Fruit fly (Drosophila melanogaster) whole organism, adult: ENCODE data around the gene CG3638.

Experiments used
- CG11617 ChIP-seq: fragments of 200-800 bp; sonication (Bioruptor generic); optimal IDR thresholded peaks from 2 replicates; lab custom pipeline; 2017; ENCODE audit warnings: mild to moderate bottlenecking, missing biosample characterization, missing genetic modification reagents, missing genetic modification characterization
- CG12768 ChIP-seq: fragments of 200-800 bp; sonication (Bioruptor generic); optimal IDR thresholded peaks from 2 replicates; lab custom pipeline; 2017; ENCODE audit warnings: missing biosample characterization, missing genetic modification characterization, mild to moderate bottlenecking, moderate library complexity, missing genetic modification reagents
- CG14711 ChIP-seq: fragments of 200-800 bp; sonication (Bioruptor generic); optimal IDR thresholded peaks from 2 replicates; lab custom pipeline; 2018; ENCODE audit warnings: missing biosample characterization, mild to moderate bottlenecking, missing genetic modification characterization, moderate library complexity
- CG1620 ChIP-seq: fragments of 200-800 bp; sonication (Bioruptor generic); optimal IDR thresholded peaks from 2 replicates; lab custom pipeline; 2016; ENCODE audit warnings: missing biosample characterization, missing genetic modification characterization
- CG33017 ChIP-seq: fragments of 200-800 bp; sonication (Bioruptor generic); optimal IDR thresholded peaks from 2 replicates; lab custom pipeline; 2018; ENCODE audit warnings: missing biosample characterization, mild to moderate bottlenecking, missing genetic modification characterization, moderate library complexity
- CG5204 ChIP-seq: fragments of 200-800 bp; sonication (Bioruptor generic); optimal IDR thresholded peaks from 2 replicates; lab custom pipeline; 2016; ENCODE audit warnings: missing biosample characterization, missing genetic modification characterization
- CG7045 ChIP-seq: fragments of 200-800 bp; sonication (Bioruptor generic); optimal IDR thresholded peaks from 2 replicates; lab custom pipeline; 2017; ENCODE audit warnings: missing biosample characterization, mild to moderate bottlenecking, missing genetic modification characterization
- CG7101 ChIP-seq: fragments of 200-800 bp; sonication (Bioruptor generic); optimal IDR thresholded peaks from 2 replicates; lab custom pipeline; 2018; ENCODE audit warnings: missing biosample characterization, mild to moderate bottlenecking, missing genetic modification characterization, moderate library complexity
- Clk ChIP-seq: fragments of 200-800 bp; sonication (Bioruptor generic); optimal IDR thresholded peaks from 2 replicates; lab custom pipeline; 2017; ENCODE audit warnings: missing biosample characterization, missing genetic modification characterization
- Crg-1 ChIP-seq: fragments of 200-800 bp; sonication (Bioruptor generic); optimal IDR thresholded peaks from 2 replicates; lab custom pipeline; 2016; ENCODE audit warnings: missing biosample characterization, missing genetic modification characterization
- Hr96 ChIP-seq: fragments of 200-800 bp; sonication (Bioruptor generic); optimal IDR thresholded peaks from 2 replicates; lab custom pipeline; 2016; ENCODE audit warnings: missing biosample characterization, missing genetic modification characterization
- Mnt ChIP-seq: fragments of 200-800 bp; sonication (Bioruptor generic); optimal IDR thresholded peaks from 2 replicates; lab custom pipeline; 2016; ENCODE audit warnings: missing biosample characterization, mild to moderate bottlenecking, missing genetic modification characterization
- bab1 ChIP-seq: fragments of 200-800 bp; sonication (Bioruptor generic); optimal IDR thresholded peaks from 3 replicates; lab custom pipeline; 2019; ENCODE audit warnings: missing biosample characterization, mild to moderate bottlenecking, missing genetic modification characterization, moderate library complexity
- cic ChIP-seq: fragments of 200-800 bp; sonication (Bioruptor generic); optimal IDR thresholded peaks from 2 replicates; lab custom pipeline; 2017; ENCODE audit warnings: missing biosample characterization, mild to moderate bottlenecking, missing genetic modification characterization, moderate library complexity
- cnc ChIP-seq, 2 experiments: fragments of >200 bp; optimal IDR thresholded peaks; 2 replicates each; lab custom pipeline; 2017
- kay ChIP-seq: fragments of 200-800 bp; sonication (Bioruptor generic); peaks from one replicate; lab custom pipeline; 2016; ENCODE audit warnings: missing biosample characterization, missing genetic modification characterization, borderline replicate concordance
- ovo ChIP-seq: fragments of 200-800 bp; sonication (Bioruptor generic); optimal IDR thresholded peaks from 2 replicates; lab custom pipeline; 2016; ENCODE audit warnings: missing biosample characterization, missing genetic modification characterization
- pad ChIP-seq: fragments of 200-800 bp; sonication (Bioruptor generic); optimal IDR thresholded peaks from 3 replicates; lab custom pipeline; 2017; ENCODE audit warnings: missing biosample characterization, missing genetic modification characterization, mild to moderate bottlenecking, moderate library complexity, missing genetic modification reagents
- tj ChIP-seq: fragments of 200-800 bp; sonication (Bioruptor generic); optimal IDR thresholded peaks from 3 replicates; lab custom pipeline; 2017; ENCODE audit warnings: missing biosample characterization, mild to moderate bottlenecking, missing genetic modification characterization, moderate library complexity
- toe ChIP-seq: fragments of 200-800 bp; sonication (Bioruptor generic); optimal IDR thresholded peaks from 2 replicates; lab custom pipeline; 2016; ENCODE audit warnings: missing biosample characterization, missing genetic modification characterization

CG3638 gene

DNA sequence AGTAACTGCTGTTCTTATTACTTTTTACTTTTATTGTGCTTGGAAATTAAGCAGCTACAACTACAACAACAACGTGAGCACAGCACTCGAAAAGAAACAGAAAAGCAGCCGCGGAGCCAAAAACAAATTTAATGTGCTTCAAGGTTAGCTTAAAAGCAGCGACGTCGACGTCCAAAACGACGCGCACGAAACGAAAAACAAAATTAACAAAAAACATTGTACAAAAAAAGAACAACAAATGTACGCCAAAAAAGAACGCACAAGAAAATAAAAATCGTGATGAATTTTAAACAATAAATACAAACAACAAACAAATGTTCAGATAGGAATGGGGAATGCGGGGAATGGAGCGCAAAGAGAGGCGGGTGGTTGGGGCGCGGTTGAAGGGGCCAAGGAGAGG lies 34.6 kb upstream of the CG3638 start:
- TF ChIP-seq tj (GFP tag; lab: Kevin White, UChicago) (peak; percentile 35), pad (GFP tag; lab: Kevin White, UChicago) (no peak), CG14711 (no peak), Clk (GFP tag; lab: Kevin White, UChicago) (no peak)

DNA sequence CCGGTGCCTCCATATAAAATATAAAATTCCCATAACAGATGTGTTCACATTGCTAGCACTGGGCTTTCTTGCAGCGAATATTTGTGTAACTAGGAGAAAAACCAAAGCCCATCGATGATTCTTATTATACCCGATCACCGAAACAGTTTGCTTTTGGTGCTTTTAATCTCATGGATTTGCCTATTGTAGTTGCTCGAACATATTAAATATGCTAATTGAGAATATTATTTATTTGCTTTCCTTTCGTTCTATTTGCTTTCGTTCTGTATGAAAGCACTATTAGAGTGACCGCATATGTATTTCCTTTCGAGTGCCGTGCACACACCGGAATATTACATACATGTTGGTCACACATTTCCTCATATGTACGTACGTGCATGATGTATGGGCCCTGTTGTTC lies 34.2 kb upstream of the CG3638 start:
- TF ChIP-seq Clk (GFP tag; lab: Kevin White, UChicago) (no peak), CG11617 (GFP tag; lab: Kevin White, UChicago) (no peak), cnc (optimal IDR thresholded peaks at IDR 0.05; lab: Kevin White, UChicago) (no peak), Hr96 (GFP tag; lab: Kevin White, UChicago) (no peak), CG33017 (tag; lab: Kevin White, UChicago) (no peak), tj (GFP tag; lab: Kevin White, UChicago) (no peak), CG7045 (no peak), cic (GFP tag; lab: Kevin White, UChicago) (no peak), bab1 (peak; percentile 63), Mnt (GFP tag; lab: Kevin White, UChicago) (no peak), pad (GFP tag; lab: Kevin White, UChicago) (peak; percentile 31), CG1620 (GFP tag; lab: Kevin White, UChicago) (no peak), CG12768 (GFP tag; lab: Kevin White, UChicago) (no peak), CG7101 (tag; lab: Kevin White, UChicago) (peak; percentile 1), ovo (no peak), kay (GFP tag; lab: Kevin White, UChicago) (no peak), toe (GFP tag; lab: Kevin White, UChicago) (no peak), Crg-1 (GFP tag; lab: Kevin White, UChicago) (no peak), CG14711 (peak; percentile 27), CG5204 (no peak)

DNA sequence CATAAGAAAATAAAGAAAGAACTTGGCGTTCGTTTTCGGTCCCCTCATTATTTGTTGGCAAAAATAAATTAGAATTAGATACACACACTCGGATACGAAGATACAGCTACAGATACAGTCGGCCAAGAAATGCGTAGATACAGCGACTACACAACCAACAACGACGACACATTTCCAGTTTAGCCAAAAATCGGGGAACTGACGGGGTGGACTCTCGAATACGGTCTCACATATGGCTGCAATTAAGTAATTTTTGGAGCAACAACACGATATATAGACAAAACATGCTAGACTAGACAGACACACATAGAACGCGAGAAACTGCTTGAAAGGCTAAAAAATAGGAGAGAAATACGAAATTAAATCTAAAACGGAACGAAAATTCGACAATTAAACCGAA lies 33.7 kb upstream of the CG3638 start:
- TF ChIP-seq cnc (optimal IDR thresholded peaks at IDR 0.05; lab: Kevin White, UChicago) = no peak
- TF ChIP-seq cic (GFP tag; lab: Kevin White, UChicago) = no peak
- TF ChIP-seq tj (GFP tag; lab: Kevin White, UChicago) = peak; percentile 16
- no peak for TF ChIP-seq kay (GFP tag; lab: Kevin White, UChicago)
- TF ChIP-seq toe (GFP tag; lab: Kevin White, UChicago) = no peak
- TF ChIP-seq CG11617 (GFP tag; lab: Kevin White, UChicago) = no peak
- no peak for TF ChIP-seq CG14711

DNA sequence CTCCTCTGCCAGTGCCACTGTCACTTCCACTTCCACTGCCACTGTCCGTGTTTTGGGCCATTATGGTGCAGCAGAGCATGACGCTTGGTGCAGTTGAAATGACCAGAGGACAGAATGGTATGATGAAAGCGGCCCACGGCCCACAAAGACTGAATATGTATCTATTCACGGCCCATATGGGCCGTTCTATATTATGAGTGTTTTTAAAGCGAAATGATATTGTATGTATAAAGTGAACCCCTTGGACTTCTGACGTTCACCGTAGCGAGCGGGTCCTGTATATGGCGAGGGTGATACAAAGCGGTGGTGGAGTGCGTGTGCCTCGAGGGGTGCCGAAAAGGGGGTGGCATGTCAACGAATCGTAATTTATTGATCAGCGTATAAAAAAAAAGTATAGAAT lies 33.2 kb upstream of the CG3638 start:
- TF ChIP-seq Hr96 (GFP tag; lab: Kevin White, UChicago) (no peak), pad (GFP tag; lab: Kevin White, UChicago) (no peak), CG33017 (tag; lab: Kevin White, UChicago) (no peak), CG5204 (no peak), CG7045 (no peak)

DNA sequence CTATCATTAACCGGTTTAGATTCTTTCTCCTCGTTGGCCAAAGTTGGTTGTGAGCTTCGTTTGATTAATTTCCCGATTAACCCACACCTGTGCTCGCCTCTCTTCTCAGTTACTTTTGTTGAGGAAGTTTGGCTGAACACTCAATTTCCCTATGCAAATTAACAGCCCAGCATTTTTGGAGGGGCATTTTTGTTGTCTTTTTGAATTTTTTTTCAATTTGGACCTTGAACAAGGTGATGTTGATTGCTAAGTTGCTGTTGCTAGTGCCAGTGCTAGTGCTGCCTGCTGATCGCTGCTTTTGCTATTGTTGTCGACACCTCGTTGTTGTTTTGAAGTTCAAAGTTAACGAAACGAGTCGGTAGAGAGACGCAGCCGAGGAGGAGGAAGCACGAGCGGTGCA lies 31.1 kb upstream of the CG3638 start:
- TF ChIP-seq ovo (no peak), tj (GFP tag; lab: Kevin White, UChicago) (peak; percentile 64), pad (GFP tag; lab: Kevin White, UChicago) (peak; percentile 63)

DNA sequence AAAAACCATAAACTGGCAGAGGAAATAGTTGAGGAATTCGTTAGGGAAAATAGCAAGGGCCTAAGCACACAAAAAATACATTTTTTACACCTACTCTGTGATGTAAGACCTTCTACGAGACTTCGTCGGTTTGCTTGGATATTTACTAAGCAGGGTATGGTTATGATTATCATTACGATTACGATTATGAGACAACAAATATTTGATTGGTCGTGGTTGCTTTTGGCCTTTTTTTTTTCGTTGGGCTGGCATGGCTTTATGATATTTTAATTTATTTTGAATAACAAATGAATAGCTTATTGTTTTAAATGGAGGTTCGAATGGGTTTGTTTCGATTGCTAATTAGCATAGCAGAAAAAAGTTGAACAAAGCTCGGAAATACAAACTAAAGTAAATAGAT lies 28.1 kb upstream of the CG3638 start:
- TF ChIP-seq cnc (optimal IDR thresholded peaks at IDR 0.05; lab: Kevin White, UChicago) = no peak
- TF ChIP-seq bab1 = no peak
- TF ChIP-seq CG12768 (GFP tag; lab: Kevin White, UChicago) = no peak
- TF ChIP-seq toe (GFP tag; lab: Kevin White, UChicago) = no peak
- no peak for TF ChIP-seq cic (GFP tag; lab: Kevin White, UChicago)
- TF ChIP-seq CG7045 = no peak

DNA sequence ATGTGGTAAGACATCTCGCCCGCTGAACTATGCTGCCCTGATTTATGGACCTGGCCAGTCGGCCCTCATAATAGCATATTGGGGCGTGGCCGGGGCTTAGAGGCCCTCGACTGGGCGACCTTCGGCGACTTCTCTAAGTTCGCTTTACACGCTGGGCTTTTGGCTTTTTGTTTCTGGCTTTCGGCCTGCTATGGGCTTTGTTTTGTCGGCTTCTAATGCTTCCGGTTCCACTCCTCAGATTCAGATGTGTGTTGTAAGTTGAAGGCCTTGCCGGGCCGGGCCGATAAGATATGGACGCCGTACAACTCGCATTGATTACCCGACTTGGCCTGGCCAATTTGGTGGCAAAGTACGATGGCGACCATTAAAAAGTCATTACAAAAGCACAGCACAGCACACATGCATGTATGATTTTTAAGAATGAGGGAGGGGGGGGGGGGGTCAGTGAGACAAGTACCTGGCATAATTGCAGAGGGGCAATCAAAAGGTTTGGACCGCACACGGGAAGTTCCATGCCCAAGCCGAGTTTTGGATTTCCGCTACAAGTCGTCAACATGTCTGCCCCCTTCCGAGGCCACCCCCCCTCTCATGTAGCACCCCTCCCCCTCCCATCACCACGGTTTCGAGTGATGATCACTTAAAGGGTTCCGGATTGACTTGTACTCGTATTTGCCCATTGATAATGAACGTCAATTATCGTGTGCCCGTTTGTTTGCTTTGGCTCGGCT lies 26.2 kb upstream of the CG3638 start:
- TF ChIP-seq CG14711 = no peak
- TF ChIP-seq kay (GFP tag; lab: Kevin White, UChicago) = no peak
- no peak for TF ChIP-seq CG7045

DNA sequence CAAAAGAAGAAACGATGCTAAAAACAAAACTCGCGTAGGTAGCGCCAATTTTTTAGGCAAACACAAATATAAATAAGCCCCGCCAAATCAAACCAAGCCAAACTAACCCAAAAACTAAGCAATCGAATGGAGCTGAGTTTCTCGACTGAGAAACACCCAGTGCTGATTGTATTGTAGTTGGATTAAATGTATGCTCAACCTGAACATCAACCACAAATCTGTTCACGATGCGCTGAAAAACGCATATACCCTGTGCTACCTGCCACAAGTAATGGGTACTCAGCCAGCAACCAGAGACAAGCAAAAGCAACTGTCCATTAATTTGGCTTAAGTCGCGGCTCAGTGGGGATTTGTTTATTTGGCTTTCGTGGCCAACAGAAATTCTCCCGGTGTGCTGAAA lies 23.8 kb upstream of the CG3638 start:
- no peak for TF ChIP-seq Hr96 (GFP tag; lab: Kevin White, UChicago)
- TF ChIP-seq cnc (optimal IDR thresholded peaks at IDR 0.05; lab: Kevin White, UChicago) = no peak
- no peak for TF ChIP-seq tj (GFP tag; lab: Kevin White, UChicago)
- no peak for TF ChIP-seq CG11617 (GFP tag; lab: Kevin White, UChicago)
- no peak for TF ChIP-seq CG1620 (GFP tag; lab: Kevin White, UChicago)
- no peak for TF ChIP-seq CG7101 (tag; lab: Kevin White, UChicago)
- no peak for TF ChIP-seq CG7045
- TF ChIP-seq ovo = no peak
- no peak for TF ChIP-seq pad (GFP tag; lab: Kevin White, UChicago)
- TF ChIP-seq bab1 = no peak
- no peak for TF ChIP-seq Clk (GFP tag; lab: Kevin White, UChicago)
- TF ChIP-seq toe (GFP tag; lab: Kevin White, UChicago) = no peak
- TF ChIP-seq kay (GFP tag; lab: Kevin White, UChicago) = no peak
- no peak for TF ChIP-seq Mnt (GFP tag; lab: Kevin White, UChicago)
- no peak for TF ChIP-seq CG12768 (GFP tag; lab: Kevin White, UChicago)
- TF ChIP-seq CG14711 = no peak
- TF ChIP-seq Crg-1 (GFP tag; lab: Kevin White, UChicago) = no peak
